Worm (Caenorhabditis elegans) whole organism, young adult: Measurements from ENCODE around the gene inx-9.

Experiments
- B0019.2 ChIP-seq: fragments of 200-800 bp; sonication (Bioruptor generic); conservative IDR thresholded peaks from 2 replicates; pipeline ENCODE4 v1.3.6; 2022; ENCODE audit warnings: missing genetic modification reagents, missing genetic modification characterization, missing compliant biosample characterization
- C17E4.6 ChIP-seq: fragments of 200-800 bp; sonication (Bioruptor generic); IDR thresholded peaks from 2 replicates; pipeline ENCODE4 v1.3.6; 2022; ENCODE audit warnings: missing genetic modification reagents, missing genetic modification characterization, missing compliant biosample characterization
- F23B12.7 ChIP-seq: sonication (generic microtip); optimal IDR thresholded peaks from 2 replicates; lab custom pipeline; 2017; ENCODE audit warnings: missing genetic modification characterization, mild to moderate bottlenecking, missing compliant biosample characterization, antibody characterized with exemption, moderate library complexity; ENCODE audit not compliant: insufficient read depth
- F49E8.2 ChIP-seq: sonication (generic microtip); optimal IDR thresholded peaks from 3 replicates; lab custom pipeline; 2017; ENCODE audit warnings: missing genetic modification characterization, mild to moderate bottlenecking, missing compliant biosample characterization, antibody characterized with exemption, moderate library complexity; ENCODE audit not compliant: insufficient read depth
- F52B5.7 ChIP-seq: sonication (generic microtip); optimal IDR thresholded peaks from 2 replicates; lab custom pipeline; 2016; ENCODE audit warnings: mild to moderate bottlenecking, missing genetic modification characterization, missing compliant biosample characterization
- F55B11.4 ChIP-seq: sonication (generic microtip); optimal IDR thresholded peaks from 2 replicates; lab custom pipeline; 2016; ENCODE audit warnings: missing compliant biosample characterization, missing genetic modification characterization, borderline replicate concordance; ENCODE audit not compliant: insufficient read depth
- F57A8.1 ChIP-seq: fragments of 200-800 bp; sonication (Bioruptor generic); optimal IDR thresholded peaks from 2 replicates; lab custom pipeline; 2018; ENCODE audit warnings: mild to moderate bottlenecking, missing genetic modification characterization, moderate library complexity, missing compliant biosample characterization
- K11D2.4 ChIP-seq: fragments of 200-800 bp; sonication (Bioruptor generic); IDR thresholded peaks from 2 replicates; pipeline ENCODE4 v1.3.6; 2022; ENCODE audit warnings: missing genetic modification reagents, missing genetic modification characterization, missing compliant biosample characterization
- T26A5.8 ChIP-seq: sonication (generic microtip); optimal IDR thresholded peaks from 2 replicates; lab custom pipeline; 2016; ENCODE audit warnings: missing genetic modification characterization, missing compliant biosample characterization
- Y95B8A.8 ChIP-seq: fragments of 200-800 bp; sonication (Bioruptor generic); IDR thresholded peaks from 2 replicates; pipeline ENCODE4 v1.3.6; 2022; ENCODE audit warnings: missing genetic modification reagents, missing genetic modification characterization, missing compliant biosample characterization
- ama-1 ChIP-seq, 3 experiments: fragments of 150-350 bp in 1 of 3; sonication (generic microtip) in 2 of 3; optimal IDR thresholded peaks; 2 replicates each; lab custom pipeline; 2014 to 2018; ENCODE audit warnings: missing biosample characterization in 2 of 3, missing genetic modification characterization in 2 of 3, missing genetic modification reagents in 2 of 3
- aptf-3 ChIP-seq: fragments of 200-800 bp; sonication (Bioruptor generic); IDR thresholded peaks from 2 replicates; pipeline ENCODE4 v1.3.6; 2022; ENCODE audit warnings: missing genetic modification characterization, missing compliant biosample characterization
- atf-7 ChIP-seq: sonication (generic microtip); optimal IDR thresholded peaks from 2 replicates; lab custom pipeline; 2017; ENCODE audit warnings: mild to moderate bottlenecking, missing genetic modification characterization, missing compliant biosample characterization
- attf-5 ChIP-seq: fragments of 200-800 bp; sonication (Bioruptor generic); optimal IDR thresholded peaks from 2 replicates; lab custom pipeline; 2018; ENCODE audit warnings: mild to moderate bottlenecking, missing genetic modification characterization, missing compliant biosample characterization
- attf-6 ChIP-seq: fragments of 200-800 bp; sonication (Bioruptor generic); IDR thresholded peaks from 2 replicates; pipeline ENCODE4 v1.3.6; 2022; ENCODE audit warnings: missing genetic modification reagents, missing genetic modification characterization, missing compliant biosample characterization
- bed-2 ChIP-seq: fragments of 200-800 bp; sonication (Bioruptor generic); IDR thresholded peaks from 2 replicates; pipeline ENCODE4 v1.3.6; 2022; ENCODE audit warnings: missing genetic modification reagents, missing genetic modification characterization, missing compliant biosample characterization
- ceh-91 ChIP-seq: fragments of 200-800 bp; sonication (Bioruptor generic); IDR thresholded peaks from 2 replicates; pipeline ENCODE4 v1.3.6; 2022; ENCODE audit warnings: missing genetic modification reagents, missing genetic modification characterization, missing compliant biosample characterization
- efl-1 ChIP-seq: fragments of 150-350 bp; optimal IDR thresholded peaks from 2 replicates; lab custom pipeline; 2014; ENCODE audit warnings: missing biosample characterization, missing genetic modification reagents, missing genetic modification characterization
- ets-4 ChIP-seq: fragments of 200-800 bp; sonication (Bioruptor generic); optimal IDR thresholded peaks from 2 replicates; lab custom pipeline; 2018; ENCODE audit warnings: mild to moderate bottlenecking, missing genetic modification characterization, missing compliant biosample characterization
- fkh-3 ChIP-seq: sonication (generic microtip); optimal IDR thresholded peaks from 2 replicates; lab custom pipeline; 2016; ENCODE audit warnings: mild to moderate bottlenecking, missing genetic modification characterization, missing compliant biosample characterization
- hlh-26 ChIP-seq: fragments of 200-800 bp; sonication (Bioruptor generic); conservative IDR thresholded peaks from 2 replicates; pipeline ENCODE4 v1.3.6; 2022; ENCODE audit warnings: missing genetic modification reagents, missing genetic modification characterization, missing compliant biosample characterization
- lin-26 ChIP-seq: fragments of 200-800 bp; sonication (Bioruptor generic); IDR thresholded peaks from 2 replicates; pipeline ENCODE4 v1.3.6; 2022; ENCODE audit warnings: missing genetic modification reagents, missing genetic modification characterization, missing compliant biosample characterization
- lin-35 ChIP-seq, 3 experiments: fragments of 150-350 bp in 2 of 3; sonication (generic microtip) in 1 of 3; optimal IDR thresholded peaks; 2 replicates each; lab custom pipeline; 2014 to 2018; ENCODE audit warnings: missing biosample characterization in 3 of 3, missing genetic modification characterization in 3 of 3, missing genetic modification reagents in 3 of 3
- lsy-27 ChIP-seq: sonication (generic microtip); optimal IDR thresholded peaks from 2 replicates; lab custom pipeline; 2017; ENCODE audit warnings: missing genetic modification characterization, mild to moderate bottlenecking, missing compliant biosample characterization, antibody characterized with exemption, missing genotype, borderline replicate concordance; ENCODE audit not compliant: insufficient read depth
- madf-3 ChIP-seq: fragments of 200-800 bp; sonication (Bioruptor generic); IDR thresholded peaks from 2 replicates; pipeline ENCODE4 v1.3.6; 2022; ENCODE audit warnings: missing genetic modification reagents, missing genetic modification characterization, missing compliant biosample characterization
- mcd-1 ChIP-seq: fragments of 200-800 bp; sonication (Bioruptor generic); IDR thresholded peaks from 2 replicates; pipeline ENCODE4 v1.3.6; 2022; ENCODE audit warnings: missing genetic modification reagents, missing genetic modification characterization, missing compliant biosample characterization
- mes-4 ChIP-seq: sonication (generic microtip); optimal IDR thresholded peaks from 2 replicates; lab custom pipeline; 2016; ENCODE audit warnings: missing genotype, missing genetic modification characterization, missing compliant biosample characterization
- nhr-179 ChIP-seq: sonication (generic microtip); optimal IDR thresholded peaks from 2 replicates; lab custom pipeline; 2016; ENCODE audit warnings: mild to moderate bottlenecking, missing genetic modification characterization, missing compliant biosample characterization
- pbrm-1 ChIP-seq: fragments of 200-800 bp; sonication (Bioruptor generic); IDR thresholded peaks from 2 replicates; pipeline ENCODE4 v1.3.6; 2022; ENCODE audit warnings: missing genetic modification reagents, missing genetic modification characterization, missing compliant biosample characterization
- rpc-1 ChIP-seq, 2 experiments: fragments of 150-350 bp in 1 of 2; sonication (generic microtip) in 1 of 2; optimal IDR thresholded peaks; 2 replicates each; lab custom pipeline; 2014 to 2018; ENCODE audit warnings: missing biosample characterization in 1 of 2, missing genetic modification characterization in 1 of 2, missing genetic modification reagents in 1 of 2, missing genotype in 1 of 2
- sdz-38 ChIP-seq: sonication (generic microtip); optimal IDR thresholded peaks from 2 replicates; lab custom pipeline; 2016; ENCODE audit warnings: missing genotype, missing genetic modification characterization, missing compliant biosample characterization
- sea-2 ChIP-seq: fragments of 200-800 bp; sonication (Bioruptor generic); IDR thresholded peaks from 2 replicates; pipeline ENCODE4 v1.3.6; 2022; ENCODE audit warnings: missing genetic modification characterization, missing compliant biosample characterization
- snpc-1.1 ChIP-seq: sonication (generic microtip); optimal IDR thresholded peaks from 2 replicates; lab custom pipeline; 2017; ENCODE audit warnings: missing genetic modification characterization, mild to moderate bottlenecking, missing compliant biosample characterization, antibody characterized with exemption, moderate library complexity, missing genotype, missing genetic modification reagents; ENCODE audit not compliant: insufficient read depth
- somi-1 ChIP-seq: fragments of 200-800 bp; sonication (Bioruptor generic); optimal IDR thresholded peaks from 2 replicates; lab custom pipeline; 2018; ENCODE audit warnings: mild to moderate bottlenecking, missing genetic modification characterization, missing compliant biosample characterization
- zfh-2 ChIP-seq: fragments of 200-800 bp; sonication (Bioruptor generic); conservative IDR thresholded peaks from 2 replicates; pipeline ENCODE4 v1.3.6; 2022; ENCODE audit warnings: missing genetic modification reagents, missing genetic modification characterization, missing compliant biosample characterization
- ztf-26 ChIP-seq: sonication (generic microtip); optimal IDR thresholded peaks from 2 replicates; lab custom pipeline; 2017; ENCODE audit warnings: missing genetic modification characterization, missing compliant biosample characterization
- ztf-6 ChIP-seq: fragments of 200-800 bp; sonication (Bioruptor generic); IDR thresholded peaks from 2 replicates; pipeline ENCODE4 v1.3.6; 2022; ENCODE audit warnings: missing genetic modification reagents, missing genetic modification characterization, missing compliant biosample characterization

Gene inx-9

ce11 chrIV:11701878-11702277, 25.7 kb downstream of the inx-9 start:
- TF ChIP-seq K11D2.4 (GFP tag; lab: Robert Waterston, UW) (no peak), C17E4.6 (GFP tag; lab: Robert Waterston, UW) (no peak), ceh-91 (no peak), F23B12.7 (no peak), Y95B8A.8 (GFP tag; lab: Robert Waterston, UW) (no peak), aptf-3 (GFP tag; lab: Robert Waterston, UW) (no peak), efl-1 (GFP tag; lab: Kevin White, UChicago) (no peak), mes-4 (tag; lab: Kevin White, UChicago) (no peak), F55B11.4 (tag; lab: Kevin White, UChicago) (no peak), sdz-38 (no peak), lin-35 (GFP tag; optimal IDR thresholded peaks at IDR 0.05; lab: Kevin White, UChicago) (no peak), pbrm-1 (GFP tag; lab: Robert Waterston, UW) (no peak), madf-3 (GFP tag; lab: Robert Waterston, UW) (no peak)

- TF ChIP-seq pbrm-1 (GFP tag; lab: Robert Waterston, UW) (no peak), ama-1 (optimal IDR thresholded peaks at IDR 0.05; lab: Kevin White, UChicago) (no peak), ama-1 (GFP tag; optimal IDR thresholded peaks at IDR 0.05; lab: Kevin White, UChicago) (no peak), F57A8.1 (GFP tag; lab: Kevin White, UChicago) (no peak), K11D2.4 (GFP tag; lab: Robert Waterston, UW) (no peak), F49E8.2 (tag; lab: Kevin White, UChicago) (no peak), ztf-6 (GFP tag; lab: Robert Waterston, UW) (no peak), fkh-3 (tag; lab: Kevin White, UChicago) (no peak), rpc-1 (optimal IDR thresholded peaks at IDR 0.05; lab: Kevin White, UChicago) (no peak), rpc-1 (tag; optimal IDR thresholded peaks at IDR 0.05; lab: Kevin White, UChicago) (no peak), hlh-26 (GFP tag; lab: Robert Waterston, UW) (no peak), attf-6 (GFP tag; lab: Robert Waterston, UW) (no peak), F52B5.7 (tag; lab: Kevin White, UChicago) (no peak), somi-1 (GFP tag; lab: Kevin White, UChicago) (no peak), ets-4 (no peak)
Measured at ce11 chrIV:11703685-11704296, 27.6 kb downstream of the inx-9 start, which contains the start of the genes T22B3.3 and alg-3. Gene T22B3.3 (minus strand): TSS chrIV:11703785. Gene alg-3 (plus strand): TSS chrIV:11704246.

- no peak for TF ChIP-seq atf-7 (tag; lab: Kevin White, UChicago)
- TF ChIP-seq aptf-3 (GFP tag; lab: Robert Waterston, UW): no peak
- no peak for TF ChIP-seq mcd-1
- TF ChIP-seq bed-2 (GFP tag; lab: Robert Waterston, UW): no peak
- TF ChIP-seq B0019.2: no peak
- no peak for TF ChIP-seq zfh-2 (GFP tag; lab: Robert Waterston, UW)
- TF ChIP-seq lin-26 (GFP tag; lab: Robert Waterston, UW): no peak
- no peak for TF ChIP-seq sea-2 (GFP tag; lab: Robert Waterston, UW)
- no peak for TF ChIP-seq snpc-1.1 (tag; lab: Kevin White, UChicago)
- TF ChIP-seq C17E4.6 (GFP tag; lab: Robert Waterston, UW): no peak
- TF ChIP-seq attf-5: no peak
- TF ChIP-seq T26A5.8 (tag; lab: Kevin White, UChicago): no peak
- no peak for TF ChIP-seq ztf-26 (tag; lab: Kevin White, UChicago)
- no peak for TF ChIP-seq nhr-179 (tag; lab: Kevin White, UChicago)
- no peak for TF ChIP-seq lsy-27 (tag; lab: Kevin White, UChicago)
- TF ChIP-seq ama-1 (optimal IDR thresholded peaks at IDR 0.05; lab: Kevin White, UChicago): no peak
- TF ChIP-seq ama-1 (GFP tag; optimal IDR thresholded peaks at IDR 0.05; lab: Kevin White, UChicago): no peak
Measured at ce11 chrIV:11710331-11710730, 34.2 kb downstream of the inx-9 start.
